Worm (Caenorhabditis elegans) whole organism, midembryonic: ENCODE measurements around the gene immp-1.

Source experiments
- T22C8.4 ChIP-seq: fragments of 200-800 bp; sonication (Bioruptor generic); IDR thresholded peaks from 2 replicates; pipeline ENCODE4 v1.3.6; 2022; ENCODE audit warnings: missing genetic modification characterization, missing compliant biosample characterization
- cog-1 ChIP-seq: sonication (generic microtip); optimal IDR thresholded peaks from 2 replicates; lab custom pipeline; 2016; ENCODE audit warnings: missing genetic modification characterization, missing compliant biosample characterization
- flt-1 ChIP-seq: fragments of 200-800 bp; sonication (Bioruptor generic); IDR thresholded peaks from 2 replicates; pipeline ENCODE4 v1.3.6; 2022; ENCODE audit warnings: missing genetic modification characterization, missing compliant biosample characterization
- klf-2 ChIP-seq: fragments of 200-800 bp; sonication (Bioruptor generic); conservative IDR thresholded peaks from 2 replicates; pipeline ENCODE4 v1.3.6; 2022; ENCODE audit warnings: missing genetic modification reagents, missing genetic modification characterization, missing compliant biosample characterization
- med-1 ChIP-seq: sonication (generic microtip); optimal IDR thresholded peaks from 2 replicates; lab custom pipeline; 2017; ENCODE audit warnings: missing genetic modification characterization, mild to moderate bottlenecking, missing compliant biosample characterization, antibody characterized with exemption, missing genetic modification reagents; ENCODE audit not compliant: insufficient read depth
- ref-1 ChIP-seq: fragments of 200-800 bp; sonication (Bioruptor generic); conservative IDR thresholded peaks from 2 replicates; pipeline ENCODE4 v1.3.6; 2022; ENCODE audit warnings: missing genetic modification reagents, missing genetic modification characterization, missing compliant biosample characterization
- tab-1 ChIP-seq: fragments of 200-800 bp; sonication (Bioruptor generic); IDR thresholded peaks from 2 replicates; pipeline ENCODE4 v1.3.6; 2022; ENCODE audit warnings: missing genetic modification characterization, missing compliant biosample characterization
- ztf-23 ChIP-seq: fragments of 200-800 bp; sonication (Bioruptor generic); IDR thresholded peaks from 2 replicates; pipeline ENCODE4 v1.3.6; 2022; ENCODE audit warnings: missing genetic modification reagents, missing genetic modification characterization, missing compliant biosample characterization
- ztf-29 ChIP-seq: fragments of 200-800 bp; sonication (Bioruptor generic); IDR thresholded peaks from 2 replicates; pipeline ENCODE4 v1.3.6; 2022; ENCODE audit warnings: missing genetic modification reagents, missing genetic modification characterization, missing compliant biosample characterization

ce11 chrIII:11760634-11761033, 14.1 kb upstream of the immp-1 start:
- TF ChIP-seq ref-1 (GFP tag; lab: Robert Waterston, UW) = no peak
- no peak for TF ChIP-seq tab-1
- TF ChIP-seq ztf-23 = no peak
- TF ChIP-seq med-1 = no peak
- no peak for TF ChIP-seq T22C8.4 (GFP tag; lab: Robert Waterston, UW)
- no peak for TF ChIP-seq flt-1
- TF ChIP-seq klf-2 (GFP tag; lab: Robert Waterston, UW) = no peak
- no peak for TF ChIP-seq ztf-29 (GFP tag; lab: Robert Waterston, UW)
- no peak for TF ChIP-seq cog-1
